Worm (Caenorhabditis elegans): ENCODE data around the gene C42D4.19.

Gene C42D4.19

DNA sequence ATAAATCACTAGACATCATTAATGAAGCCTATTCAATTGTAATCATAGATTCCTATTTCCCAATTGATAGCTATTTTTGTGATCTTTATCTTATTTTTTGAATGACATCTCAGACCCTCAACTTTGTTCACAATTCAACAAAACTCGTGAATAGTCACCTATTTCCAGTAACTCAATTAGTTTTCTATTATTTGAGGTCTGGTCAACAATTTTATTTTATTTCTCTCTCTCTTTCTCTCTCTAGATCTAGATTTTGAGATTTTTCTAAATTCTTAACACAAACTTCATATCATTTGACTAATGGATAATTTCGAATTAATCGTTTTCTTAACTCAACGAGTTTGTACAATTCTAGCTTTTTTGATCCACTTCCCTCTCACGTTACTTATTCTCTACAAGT is 2.0 kb upstream of the C42D4.19 start, which contains the start of gene str-1:
str-1 (plus strand) TSS at position 301 of the 400 bp plus-strand sequence.
- no peak for TF ChIP-seq zfh-2 (GFP tag; conservative IDR thresholded peaks at IDR 0.05)
- no peak for TF ChIP-seq snpc-1.3 (tag; optimal IDR thresholded peaks at IDR 0.05; ENCODE audit: insufficient read depth)
- no peak for TF ChIP-seq tbp1 (GFP tag; optimal IDR thresholded peaks at IDR 0.05)
- no peak for TF ChIP-seq cebp-2 (GFP tag; IDR thresholded peaks at IDR 0.05)
- TF ChIP-seq cebp-1 (GFP tag; IDR thresholded peaks at IDR 0.05) = no peak
- no peak for TF ChIP-seq cebp-1 (tag; optimal IDR thresholded peaks at IDR 0.05)
- no peak for TF ChIP-seq F39B2.1 (GFP tag; IDR thresholded peaks at IDR 0.05)
- no peak for TF ChIP-seq repo-1 (tag; optimal IDR thresholded peaks at IDR 0.05)
- TF ChIP-seq mes-4 (tag; optimal IDR thresholded peaks at IDR 0.05) = no peak
- TF ChIP-seq snpc-1.1 (tag; optimal IDR thresholded peaks at IDR 0.05; ENCODE audit: insufficient read depth) = no peak
- TF ChIP-seq rcor-1 (GFP tag; IDR thresholded peaks at IDR 0.05) = no peak
- no peak for TF ChIP-seq lsl-1 (GFP tag; optimal IDR thresholded peaks at IDR 0.05)
- TF ChIP-seq Y56A3A.18 (GFP tag; IDR thresholded peaks at IDR 0.05) = no peak
- TF ChIP-seq F57C9.4 (tag; optimal IDR thresholded peaks at IDR 0.05) = no peak

DNA sequence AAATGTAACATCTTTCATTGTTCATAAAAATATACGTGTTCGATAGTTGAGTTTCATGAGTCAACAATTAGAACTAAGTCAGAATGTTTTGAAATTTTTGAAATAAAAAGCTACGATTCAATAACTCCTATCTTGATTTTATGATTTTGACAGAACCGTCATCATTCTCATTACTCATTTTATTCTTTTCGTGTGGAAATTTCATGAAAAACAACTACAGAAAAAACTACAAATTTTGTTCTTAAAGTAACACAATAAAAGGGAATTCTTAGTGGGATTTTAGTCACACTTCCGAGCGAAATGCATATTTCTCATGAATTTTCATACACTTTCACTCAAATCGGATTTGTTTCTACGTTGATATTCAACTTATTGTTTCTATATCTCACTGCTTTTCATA is 1.4 kb downstream of the C42D4.19 start, which contains the start of gene str-44:
str-44 (plus strand) TSS at position 301 of the 400 bp plus-strand sequence.
- no peak for TF ChIP-seq dpff-1 (tag; optimal IDR thresholded peaks at IDR 0.05)
- TF ChIP-seq B0035.1 (tag; optimal IDR thresholded peaks at IDR 0.05) = no peak
- no peak for TF ChIP-seq Y53G8AR.9 (GFP tag; conservative IDR thresholded peaks at IDR 0.05)
- TF ChIP-seq athp-1 (tag; optimal IDR thresholded peaks at IDR 0.05) = no peak

DNA sequence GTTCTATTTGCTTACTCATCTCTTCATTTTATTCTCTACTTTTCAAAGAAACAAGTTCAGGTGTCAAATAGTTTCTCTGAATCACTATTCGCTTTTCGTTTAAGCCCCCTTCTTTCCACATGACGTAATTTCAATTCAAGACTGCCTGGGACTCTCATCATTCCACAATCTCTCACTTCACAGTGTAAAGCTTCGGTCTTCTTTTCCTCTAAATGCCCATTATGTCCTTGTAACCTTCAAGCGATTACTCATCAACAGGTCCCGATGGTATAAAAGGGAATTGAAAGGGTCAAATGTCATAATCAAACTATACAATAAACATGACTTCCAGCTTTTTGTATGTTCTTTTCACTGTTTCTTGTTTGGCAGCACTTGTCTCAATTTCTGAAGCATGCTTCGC is 3.5 kb downstream of the C42D4.19 start, which contains the start of gene C42D4.3:
C42D4.3 (plus strand) TSS at position 298 of the 400 bp plus-strand sequence.
- TF ChIP-seq B0261.1 (tag; optimal IDR thresholded peaks at IDR 0.05) = no peak
- TF ChIP-seq attf-6 (GFP tag; IDR thresholded peaks at IDR 0.05) = no peak

DNA sequence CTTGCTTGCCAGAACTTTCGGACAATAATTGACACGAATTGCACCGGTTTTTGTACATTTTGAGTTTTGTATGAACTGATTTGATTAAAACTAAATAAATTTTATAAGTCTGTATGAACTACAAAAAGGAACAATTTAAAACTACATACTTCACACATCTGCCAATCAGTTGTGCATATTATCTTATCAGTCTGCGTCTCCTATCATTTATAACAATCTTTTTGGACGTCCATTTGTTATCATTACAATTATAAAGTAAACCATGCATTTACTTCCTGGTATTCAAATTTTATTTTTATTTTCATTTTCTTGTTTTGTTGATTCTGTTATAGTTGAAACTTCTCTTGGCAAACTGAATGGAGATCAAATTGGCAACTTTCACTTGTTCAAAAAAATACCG is 4.9 kb downstream of the C42D4.19 start, which contains the start of gene cest-10:
cest-10 (plus strand) TSS at position 254 of the 400 bp plus-strand sequence.
- TF ChIP-seq nfyb-1 (GFP tag; IDR thresholded peaks at IDR 0.05) (no peak), akir-1 (GFP tag; optimal IDR thresholded peaks at IDR 0.05) (no peak), let-607 (tag; optimal IDR thresholded peaks at IDR 0.05) (peak in 1 of 2 experiments; percentile 67), nhr-90 (tag; optimal IDR thresholded peaks at IDR 0.05) (no peak), die-1 (tag; optimal IDR thresholded peaks at IDR 0.05) (no peak), nhr-80 (tag; optimal IDR thresholded peaks at IDR 0.05) (peak; percentile 72), unc-62 (GFP tag; optimal IDR thresholded peaks at IDR 0.05) (peak; percentile 54), rcor-1 (GFP tag; IDR thresholded peaks at IDR 0.05) (no peak), ceh-91 (GFP tag; IDR thresholded peaks at IDR 0.05) (no peak)

DNA sequence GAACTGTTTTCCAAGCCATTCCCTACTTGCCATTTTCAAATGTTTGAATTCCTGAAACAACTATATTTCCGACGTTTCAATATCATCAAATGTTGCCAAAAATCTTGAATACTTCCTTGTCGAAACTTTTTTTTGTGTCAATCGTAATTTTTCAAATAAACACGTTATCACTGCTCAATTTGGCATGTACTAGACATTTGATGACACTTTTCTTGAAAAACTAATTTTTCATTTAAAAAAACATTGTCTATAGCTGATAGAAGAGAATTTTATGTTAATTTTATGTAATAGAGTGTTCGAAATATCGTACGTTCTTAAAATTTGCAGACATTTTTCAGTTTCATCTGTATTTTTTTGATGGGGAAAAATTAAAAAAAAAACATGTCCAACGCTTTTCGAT is 7.4 kb downstream of the C42D4.19 start:
- TF ChIP-seq nhr-80 (tag; optimal IDR thresholded peaks at IDR 0.05) (peak; percentile 78), tbx-9 (tag; optimal IDR thresholded peaks at IDR 0.05; ENCODE audit: borderline replicate concordance) (no peak), let-607 (tag; optimal IDR thresholded peaks at IDR 0.05) (peak; percentile 60 to 85), pha-4 (tag; optimal IDR thresholded peaks at IDR 0.05) (peak; percentile 36), B0019.2 (GFP tag; conservative IDR thresholded peaks at IDR 0.05) (no peak), nfya-1 (tag; optimal IDR thresholded peaks at IDR 0.05; ENCODE audit: borderline replicate concordance, insufficient read depth) (no peak), F57C9.4 (tag; optimal IDR thresholded peaks at IDR 0.05) (no peak), cebp-1 (GFP tag; IDR thresholded peaks at IDR 0.05) (no peak), cebp-1 (tag; optimal IDR thresholded peaks at IDR 0.05) (no peak), C06A6.2 (GFP tag; conservative IDR thresholded peaks at IDR 0.05) (no peak), K12H6.12 (tag; optimal IDR thresholded peaks at IDR 0.05) (no peak), ceh-100 (GFP tag; IDR thresholded peaks at IDR 0.05) (no peak), unc-62 (GFP tag; optimal IDR thresholded peaks at IDR 0.05) (peak; percentile 75), dpl-1 (GFP tag; optimal IDR thresholded peaks at IDR 0.05) (no peak), ztf-22 (GFP tag; optimal IDR thresholded peaks at IDR 0.05) (peak; percentile 47), F22D6.2 (tag; optimal IDR thresholded peaks at IDR 0.05) (no peak)
